Worm (Caenorhabditis elegans) whole organism, L1 larva: Measurements from ENCODE around the gene Y54G2A.11.

ENCODE experiments used
- Y116A8C.19 ChIP-seq: sonication (generic microtip); optimal IDR thresholded peaks from 2 replicates; lab custom pipeline; 2016; ENCODE audit warnings: missing compliant biosample characterization, missing genetic modification characterization, borderline replicate concordance
- nhr-11 ChIP-seq: fragments of 150-350 bp; optimal IDR thresholded peaks from 2 replicates; lab custom pipeline; 2014; ENCODE audit warnings: missing biosample characterization, missing genetic modification characterization
- nhr-28 ChIP-seq: fragments of 150-350 bp; optimal IDR thresholded peaks from 2 replicates; lab custom pipeline; 2014; ENCODE audit warnings: missing biosample characterization, missing genetic modification characterization
- nhr-76 ChIP-seq: sonication (generic microtip); optimal IDR thresholded peaks from 2 replicates; lab custom pipeline; 2017; ENCODE audit warnings: missing biosample characterization, missing genetic modification characterization

DNA sequence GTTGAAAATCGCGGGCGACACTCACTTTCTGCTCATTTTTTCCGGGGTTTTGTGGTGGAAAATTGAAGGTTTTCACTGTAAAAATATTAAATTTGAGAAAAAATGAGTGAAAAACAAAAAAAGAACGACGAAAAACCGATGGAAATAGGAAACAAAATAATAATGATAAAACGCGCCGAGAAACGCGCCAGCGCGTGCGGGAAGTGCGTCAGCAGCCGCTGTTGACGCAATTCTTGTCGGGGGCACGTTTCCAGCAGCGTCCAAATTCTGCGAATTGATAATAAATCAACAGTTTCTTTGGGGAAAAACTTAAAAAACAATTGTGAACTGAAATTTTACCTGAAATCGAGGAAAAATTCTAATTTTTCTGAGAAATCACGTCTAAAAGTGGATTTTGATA lies 45.8 kb downstream of the Y54G2A.11 start, which contains the start of gene ubxn-2:
- no peak for TF ChIP-seq Y116A8C.19 (tag; lab: Kevin White, UChicago)
- no peak for TF ChIP-seq nhr-76 (tag; lab: Kevin White, UChicago)
- no peak for TF ChIP-seq nhr-11
- no peak for TF ChIP-seq nhr-28 (tag; lab: Kevin White, UChicago)
